Worm (Caenorhabditis elegans) whole organism, early embryonic: ENCODE data around the gene R11H6.4.

Experiments used
- F13C5.2 ChIP-seq: sonication (generic microtip); optimal IDR thresholded peaks from 2 replicates; lab custom pipeline; 2017; ENCODE audit warnings: mild to moderate bottlenecking, missing genetic modification characterization, inconsistent platforms, missing compliant biosample characterization
- ama-1 ChIP-seq: fragments of 150-350 bp; optimal IDR thresholded peaks from 2 replicates; lab custom pipeline; 2014
- ceh-13 ChIP-seq: fragments of 200-800 bp; sonication (Bioruptor generic); optimal IDR thresholded peaks from 2 replicates; lab custom pipeline; 2018; ENCODE audit warnings: mild to moderate bottlenecking, missing genetic modification characterization, missing compliant biosample characterization
- ets-7 ChIP-seq: sonication (generic microtip); optimal IDR thresholded peaks from 2 replicates; lab custom pipeline; 2016; ENCODE audit warnings: missing genotype, missing genetic modification characterization, missing compliant biosample characterization
- flt-1 ChIP-seq: fragments of 200-800 bp; sonication (Bioruptor generic); IDR thresholded peaks from 2 replicates; pipeline ENCODE4 v1.3.6; 2022; ENCODE audit warnings: missing genetic modification characterization, missing compliant biosample characterization
- hmg-4 ChIP-seq: fragments of 200-800 bp; sonication (Bioruptor generic); optimal IDR thresholded peaks from 2 replicates; lab custom pipeline; 2018; ENCODE audit warnings: mild to moderate bottlenecking, missing genetic modification characterization, missing compliant biosample characterization
- hnd-1 ChIP-seq: sonication (generic microtip); optimal IDR thresholded peaks from 2 replicates; lab custom pipeline; 2016; ENCODE audit warnings: missing genetic modification characterization, missing compliant biosample characterization
- pes-1 ChIP-seq: fragments of 200-800 bp; sonication (Bioruptor generic); IDR thresholded peaks from 2 replicates; pipeline ENCODE4 v1.3.6; 2022; ENCODE audit warnings: missing genetic modification reagents, missing genetic modification characterization, missing compliant biosample characterization
- sea-1 ChIP-seq: fragments of 200-800 bp; sonication (Bioruptor generic); conservative IDR thresholded peaks from 2 replicates; pipeline ENCODE4 v1.3.6; 2022; ENCODE audit warnings: missing genetic modification characterization, missing compliant biosample characterization
- tbx-11 ChIP-seq: fragments of 200-800 bp; sonication (Bioruptor generic); IDR thresholded peaks from 2 replicates; pipeline ENCODE4 v1.3.6; 2022; ENCODE audit warnings: missing genetic modification characterization, missing compliant biosample characterization
- tbx-37 ChIP-seq: fragments of 200-800 bp; sonication (Bioruptor generic); conservative IDR thresholded peaks from 2 replicates; pipeline ENCODE4 v1.3.6; 2022; ENCODE audit warnings: missing genetic modification reagents, missing genetic modification characterization, missing compliant biosample characterization
- tra-4 ChIP-seq: sonication (generic microtip); optimal IDR thresholded peaks from 2 replicates; lab custom pipeline; 2017; ENCODE audit warnings: missing genetic modification characterization, missing compliant biosample characterization

- no peak for TF ChIP-seq tra-4 (tag; lab: Kevin White, UChicago)
- no peak for TF ChIP-seq ama-1 (lab: Kevin White, UChicago)
- no peak for TF ChIP-seq pes-1 (GFP tag; lab: Robert Waterston, UW)
- no peak for TF ChIP-seq tbx-37 (GFP tag; lab: Robert Waterston, UW)
- no peak for TF ChIP-seq flt-1 (GFP tag; lab: Robert Waterston, UW)
- no peak for TF ChIP-seq hnd-1
- no peak for TF ChIP-seq F13C5.2
- TF ChIP-seq ets-7: no peak
- no peak for TF ChIP-seq hmg-4 (GFP tag; lab: Kevin White, UChicago)
- TF ChIP-seq ceh-13 (GFP tag; lab: Kevin White, UChicago): no peak
- no peak for TF ChIP-seq tbx-11
- TF ChIP-seq sea-1: no peak
Measured at ce11 chrV:14633319-14633718, 23.6 kb downstream of the R11H6.4 start.
